Worm (Caenorhabditis elegans): ENCODE measurements around the gene bkip-1.
A peak's percentile ranks its signal among the peaks of the same experiment; 100 is the strongest.

The bkip-1 gene

DNA sequence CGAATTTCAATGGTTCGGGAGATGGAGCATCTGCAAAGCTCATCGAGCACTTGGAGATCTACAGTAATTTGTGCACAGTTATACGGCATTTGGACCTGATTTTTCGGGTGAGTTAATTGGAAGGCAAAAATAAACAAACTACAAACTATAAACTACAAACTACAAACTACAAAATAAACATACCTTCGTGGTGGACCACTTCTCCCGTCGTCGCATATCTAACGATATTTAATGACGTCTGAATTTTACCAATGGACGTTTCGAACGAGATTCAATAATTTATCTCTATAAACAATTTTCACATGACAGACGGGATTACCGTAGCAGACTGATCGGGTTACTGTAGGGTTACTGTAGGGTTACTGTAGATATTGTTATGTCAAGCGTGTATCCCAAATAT, 5.1 kb downstream of the bkip-1 start:
- no peak for TF ChIP-seq hlh-6 (tag; optimal IDR thresholded peaks at IDR 0.05)

DNA sequence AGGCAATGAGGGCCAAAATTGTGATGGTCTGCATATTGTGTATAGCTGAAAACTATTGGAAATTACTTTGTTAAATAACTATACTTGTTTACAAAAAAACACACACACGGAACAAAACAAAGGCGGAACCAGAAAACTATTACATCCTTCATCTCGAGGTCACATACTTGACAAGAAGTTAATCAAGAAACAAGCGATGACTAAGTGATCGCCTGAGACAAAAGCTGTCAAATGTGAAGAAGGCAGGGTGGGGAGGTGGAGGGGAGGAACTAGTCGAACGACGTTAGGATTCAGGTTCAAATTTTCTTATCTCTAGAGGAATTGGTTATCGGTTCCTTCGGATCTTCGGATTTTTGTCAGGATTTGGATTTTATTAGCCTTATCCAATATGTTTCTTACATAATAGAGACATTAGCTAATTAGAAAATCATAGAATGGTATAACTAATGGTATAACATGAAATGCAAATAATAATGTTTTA, 8.2 kb downstream of the bkip-1 start, which contains the start of gene cpg-7:
TSS of gene cpg-7 (minus strand) at position 51 of the 481 bp plus-strand sequence.
- TF ChIP-seq tbx-2 (tag; optimal IDR thresholded peaks at IDR 0.05) (no peak), ceh-19 (GFP tag; optimal IDR thresholded peaks at IDR 0.05) (no peak), ceh-18 (tag; optimal IDR thresholded peaks at IDR 0.05) (no peak), eyg-1 (tag; optimal IDR thresholded peaks at IDR 0.05) (no peak), Y22D7AL.16 (tag; optimal IDR thresholded peaks at IDR 0.05) (no peak), pha-4 (tag; optimal IDR thresholded peaks at IDR 0.05) (no peak), hlh-8 (tag; optimal IDR thresholded peaks at IDR 0.05) (no peak), pros-1 (tag; optimal IDR thresholded peaks at IDR 0.05) (no peak), hlh-30 (tag; optimal IDR thresholded peaks at IDR 0.05; ENCODE audit: insufficient read depth) (no peak), ceh-22 (tag; optimal IDR thresholded peaks at IDR 0.05) (no peak), elt-2 (tag; optimal IDR thresholded peaks at IDR 0.05) (no peak), sox-2 (GFP tag; IDR thresholded peaks at IDR 0.05) (no peak), ref-2 (tag; optimal IDR thresholded peaks at IDR 0.05) (no peak)

DNA sequence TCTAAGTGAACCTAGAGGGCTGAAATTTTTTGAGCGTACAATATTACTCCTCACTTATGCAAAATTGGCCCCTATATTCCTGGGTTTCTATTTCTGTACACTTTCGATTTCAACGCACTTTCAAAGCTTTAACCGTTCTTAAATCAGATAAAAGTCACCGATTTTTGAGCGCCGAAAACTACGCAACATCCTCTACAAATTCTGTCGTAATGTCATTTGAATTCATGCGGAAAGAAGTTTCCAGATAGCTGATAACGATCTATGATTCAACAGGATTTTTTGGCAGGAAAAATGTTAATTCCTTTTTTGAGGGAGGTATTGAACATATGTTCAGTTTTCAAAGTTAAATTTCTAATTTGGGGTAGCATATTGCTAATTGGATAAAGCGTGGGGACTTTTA, 11.8 kb downstream of the bkip-1 start:
- TF ChIP-seq ceh-45 (GFP tag; IDR thresholded peaks at IDR 0.05) (no peak), K02D7.2 (tag; optimal IDR thresholded peaks at IDR 0.05) (no peak), fkh-6 (tag; optimal IDR thresholded peaks at IDR 0.05) (no peak), ceh-6 (GFP tag; optimal IDR thresholded peaks at IDR 0.05) (no peak), sdc-2 (tag; optimal IDR thresholded peaks at IDR 0.05) (no peak), syd-9 (tag; optimal IDR thresholded peaks at IDR 0.05) (no peak), ceh-30 (tag; optimal IDR thresholded peaks at IDR 0.05) (no peak), ceh-31 (tag; optimal IDR thresholded peaks at IDR 0.05) (no peak), nhr-232 (tag; optimal IDR thresholded peaks at IDR 0.05) (no peak)

DNA sequence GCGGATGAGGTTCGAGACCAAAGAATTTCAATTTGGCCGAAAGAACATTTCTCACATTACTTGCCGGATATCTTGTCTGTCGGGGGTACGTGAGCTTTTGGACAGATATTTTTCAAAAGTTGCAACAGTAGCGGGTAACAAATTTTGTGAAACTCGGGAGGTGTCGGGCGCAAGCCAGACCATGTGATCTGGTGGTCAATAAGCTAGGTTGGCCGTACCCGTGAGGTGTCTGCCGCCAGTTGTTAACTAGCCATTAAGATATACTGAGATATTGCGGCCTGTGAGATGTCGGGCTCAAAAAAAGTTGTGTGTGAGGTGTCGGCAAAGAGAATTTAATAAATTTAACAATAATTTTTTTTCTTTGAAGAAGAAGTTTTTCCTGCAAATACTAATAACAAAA, 17.3 kb downstream of the bkip-1 start:
- TF ChIP-seq Y22D7AL.16 (tag; optimal IDR thresholded peaks at IDR 0.05) (no peak), fax-1 (tag; optimal IDR thresholded peaks at IDR 0.05) (no peak), tbx-7 (tag; optimal IDR thresholded peaks at IDR 0.05) (no peak), K09A11.1 (tag; optimal IDR thresholded peaks at IDR 0.05; ENCODE audit: insufficient read depth) (no peak), ref-2 (tag; optimal IDR thresholded peaks at IDR 0.05) (no peak), ceh-2 (tag; optimal IDR thresholded peaks at IDR 0.05) (no peak)

DNA sequence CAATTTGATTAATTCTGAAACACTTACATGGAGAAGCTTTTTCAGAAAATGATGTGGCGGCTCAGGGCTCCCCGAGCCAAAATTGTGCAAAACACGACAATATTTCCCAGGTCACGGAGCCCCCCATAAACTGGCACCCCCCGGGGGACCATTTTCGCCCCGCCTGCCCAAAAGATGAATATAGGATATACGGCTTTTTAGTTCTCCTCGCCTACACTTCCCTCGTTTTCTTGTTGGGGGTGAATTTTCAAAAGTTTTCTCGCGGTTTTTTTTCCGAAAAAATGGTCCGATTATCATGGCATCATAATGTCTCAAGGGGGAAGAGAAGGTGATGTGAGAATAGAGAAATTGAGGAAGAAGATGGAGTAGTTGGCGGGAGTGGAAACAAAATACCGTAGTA, 21.0 kb downstream of the bkip-1 start, which contains the start of gene K09E4.4:
TSS of gene K09E4.4 (minus strand) at position 101 of the 400 bp plus-strand sequence.
- no peak for TF ChIP-seq K02D7.2 (tag; optimal IDR thresholded peaks at IDR 0.05)
- TF ChIP-seq ttx-3 (tag; optimal IDR thresholded peaks at IDR 0.05), result no peak
- no peak for TF ChIP-seq hlh-8 (tag; optimal IDR thresholded peaks at IDR 0.05)
- no peak for TF ChIP-seq madf-2 (tag; optimal IDR thresholded peaks at IDR 0.05)
- no peak for TF ChIP-seq hlh-30 (tag; optimal IDR thresholded peaks at IDR 0.05; ENCODE audit: insufficient read depth)
- no peak for TF ChIP-seq ceh-19 (GFP tag; optimal IDR thresholded peaks at IDR 0.05)

DNA sequence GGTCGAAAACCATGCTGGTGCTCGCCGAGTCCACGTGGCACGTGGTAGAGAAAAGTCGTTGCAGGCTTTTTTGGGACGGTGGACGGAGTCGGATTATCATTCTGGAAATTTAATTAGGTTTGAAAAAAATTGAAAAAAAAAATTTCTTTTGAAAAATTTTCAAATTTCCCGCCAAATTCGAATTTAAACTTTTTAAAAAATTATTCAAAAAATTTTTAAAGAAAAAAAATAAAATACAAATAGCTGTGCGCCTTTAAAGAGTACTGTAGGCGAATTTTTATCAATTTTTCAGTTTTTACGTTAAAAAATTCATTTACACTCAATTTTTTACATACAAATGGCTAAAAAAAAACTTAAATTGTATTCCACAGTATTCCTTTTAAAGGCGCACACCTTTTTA, 25.8 kb downstream of the bkip-1 start, which contains the start of gene K09E4.3:
TSS of gene K09E4.3 (minus strand) at position 101 of the 400 bp plus-strand sequence.
- TF ChIP-seq K02D7.2 (tag; optimal IDR thresholded peaks at IDR 0.05), result no peak
- TF ChIP-seq T23F11.4 (GFP tag; optimal IDR thresholded peaks at IDR 0.05), result no peak
- TF ChIP-seq ttx-3 (tag; optimal IDR thresholded peaks at IDR 0.05), result no peak

DNA sequence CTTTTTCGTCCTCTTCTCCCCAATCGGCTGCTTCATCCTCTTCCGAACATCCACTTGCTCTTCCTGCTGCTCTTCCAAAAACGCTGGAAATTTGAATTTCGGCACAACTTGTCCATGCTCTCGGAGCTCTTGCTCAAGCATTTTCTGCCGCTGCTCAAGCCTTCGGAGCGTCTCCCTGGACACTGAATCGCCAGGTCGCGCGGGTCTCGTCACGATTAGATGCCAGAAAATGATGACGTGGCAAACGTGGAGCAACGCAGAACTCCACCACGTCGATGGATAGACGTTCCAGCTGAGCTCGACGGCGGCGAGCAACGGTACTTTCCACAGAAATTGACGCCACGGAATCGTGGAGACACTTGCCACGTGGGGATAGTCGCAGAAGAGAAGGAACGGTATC, 28.1 kb downstream of the bkip-1 start:
- TF ChIP-seq sox-2 (GFP tag; IDR thresholded peaks at IDR 0.05) (no peak), unc-55 (GFP tag; optimal IDR thresholded peaks at IDR 0.05) (no peak), mec-3 (tag; optimal IDR thresholded peaks at IDR 0.05; ENCODE audit: borderline replicate concordance) (no peak), elt-4 (tag; optimal IDR thresholded peaks at IDR 0.05) (peak; percentile 73), ceh-22 (tag; optimal IDR thresholded peaks at IDR 0.05) (no peak), madf-2 (tag; optimal IDR thresholded peaks at IDR 0.05) (no peak)
